Worm (Caenorhabditis elegans): ENCODE measurements around the gene lir-3.

Gene lir-3

ce11 chrII:11163291-11163690, 21.3 kb downstream of the lir-3 start:
- TF ChIP-seq pha-4 (tag; optimal IDR thresholded peaks at IDR 0.05) (no peak), F33H1.4 (GFP tag; IDR thresholded peaks at IDR 0.05) (no peak), egrh-3 (GFP tag; IDR thresholded peaks at IDR 0.05) (no peak), T26A5.8 (tag; optimal IDR thresholded peaks at IDR 0.05) (no peak), nfya-2 (GFP tag; IDR thresholded peaks at IDR 0.05) (no peak), atf-7 (tag; optimal IDR thresholded peaks at IDR 0.05) (no peak), ZK185.1 (tag; optimal IDR thresholded peaks at IDR 0.05; ENCODE audit: poor library complexity, severe bottlenecking) (no peak), C06A6.2 (GFP tag; conservative IDR thresholded peaks at IDR 0.05) (no peak), egl-18 (GFP tag; IDR thresholded peaks at IDR 0.05) (no peak), let-526 (GFP tag; IDR thresholded peaks at IDR 0.05) (no peak), snpc-1.1 (tag; optimal IDR thresholded peaks at IDR 0.05; ENCODE audit: insufficient read depth) (no peak), ceh-27 (GFP tag; optimal IDR thresholded peaks at IDR 0.05) (no peak)

ce11 chrII:11162390-11162789, 22.2 kb downstream of the lir-3 start, which contains the start of gene ptr-13:
TSS of gene ptr-13 (minus strand) at chrII:11162481.
- TF ChIP-seq cebp-2 (GFP tag; IDR thresholded peaks at IDR 0.05) (no peak), sea-2 (GFP tag; IDR thresholded peaks at IDR 0.05) (no peak), ccch-3 (GFP tag; optimal IDR thresholded peaks at IDR 0.05) (no peak), ZK185.1 (tag; optimal IDR thresholded peaks at IDR 0.05; ENCODE audit: poor library complexity, severe bottlenecking) (no peak), B0019.2 (GFP tag; conservative IDR thresholded peaks at IDR 0.05) (no peak), nhr-27 (tag; optimal IDR thresholded peaks at IDR 0.05) (no peak), nfya-1 (tag; optimal IDR thresholded peaks at IDR 0.05; ENCODE audit: borderline replicate concordance, insufficient read depth) (no peak), egl-44 (GFP tag; IDR thresholded peaks at IDR 0.05) (no peak), snpc-4 (GFP tag; optimal IDR thresholded peaks at IDR 0.05) (no peak), snpc-4 (tag; optimal IDR thresholded peaks at IDR 0.05) (no peak), F23B12.7 (tag; optimal IDR thresholded peaks at IDR 0.05; ENCODE audit: insufficient read depth) (no peak), lin-35 (GFP tag; optimal IDR thresholded peaks at IDR 0.05) (no peak), nfya-2 (GFP tag; IDR thresholded peaks at IDR 0.05) (no peak)

- no peak for TF ChIP-seq F39B2.1 (GFP tag; IDR thresholded peaks at IDR 0.05)
These were observed 22.9 kb downstream of the lir-3 start for ce11 chrII:11161675-11162074.

ce11 chrII:11157660-11158059, 26.9 kb downstream of the lir-3 start:
- TF ChIP-seq rec-8 (tag; optimal IDR thresholded peaks at IDR 0.05), result peak in 1 of 2 experiments; percentile 54
- TF ChIP-seq let-526 (GFP tag; IDR thresholded peaks at IDR 0.05), result 0 out of 2 replicates have a peak, but pooled peaks have one; percentile 11
- no peak for TF ChIP-seq hlh-26 (GFP tag; conservative IDR thresholded peaks at IDR 0.05)
- peak; percentile 51; the same call in 1 of the 2 replicates for TF ChIP-seq C17E4.6 (GFP tag; IDR thresholded peaks at IDR 0.05)
- TF ChIP-seq attf-3 (GFP tag; conservative IDR thresholded peaks at IDR 0.05), result 0 out of 2 replicates have a peak, but pooled peaks have one; percentile 22
- TF ChIP-seq F52B5.7 (tag; optimal IDR thresholded peaks at IDR 0.05), result no peak
- TF ChIP-seq him-1 (tag; optimal IDR thresholded peaks at IDR 0.05), result peak; percentile 84
- TF ChIP-seq attf-6 (GFP tag; IDR thresholded peaks at IDR 0.05), result 0 out of 2 replicates have a peak, but pooled peaks have one; percentile 22
- no peak for TF ChIP-seq tlf-1 (GFP tag; optimal IDR thresholded peaks at IDR 0.05)
- peak; percentile 68; the same call in 1 of the 2 replicates for TF ChIP-seq egl-44 (GFP tag; IDR thresholded peaks at IDR 0.05)
- peak; percentile 82 for TF ChIP-seq mxl-1 (tag; optimal IDR thresholded peaks at IDR 0.05)
- peak; percentile 39 for TF ChIP-seq nhr-80 (tag; optimal IDR thresholded peaks at IDR 0.05)
- peak; percentile 36 for TF ChIP-seq mes-4 (tag; optimal IDR thresholded peaks at IDR 0.05)
- TF ChIP-seq hlh-12 (tag; optimal IDR thresholded peaks at IDR 0.05), result peak; percentile 28
- TF ChIP-seq B0035.1 (tag; optimal IDR thresholded peaks at IDR 0.05), result no peak
- TF ChIP-seq ceh-100 (GFP tag; IDR thresholded peaks at IDR 0.05), result peak; percentile 40
- no peak for TF ChIP-seq ceh-40 (GFP tag; IDR thresholded peaks at IDR 0.05)
- TF ChIP-seq attf-5 (GFP tag; optimal IDR thresholded peaks at IDR 0.05), result peak; percentile 51
- TF ChIP-seq T07F8.4 (tag; optimal IDR thresholded peaks at IDR 0.05), result peak; percentile 10
- TF ChIP-seq Y53F4B.3 (GFP tag; IDR thresholded peaks at IDR 0.05), result 0 out of 2 replicates have a peak, but pooled peaks have one; percentile 25
- peak; percentile 53 for TF ChIP-seq lin-54 (GFP tag; optimal IDR thresholded peaks at IDR 0.05)
- no peak for TF ChIP-seq ztf-22 (GFP tag; optimal IDR thresholded peaks at IDR 0.05)
- TF ChIP-seq F23B12.7 (tag; optimal IDR thresholded peaks at IDR 0.05; ENCODE audit: insufficient read depth), result no peak
